Worm (Caenorhabditis elegans): ENCODE data around the gene F32H5.1.
A peak's percentile ranks its signal among the peaks of the same experiment; 100 is the strongest.

The F32H5.1 gene

ce11 chrV:13327463-13327862 lies 30.4 kb downstream of the F32H5.1 start, which contains the start of gene str-37:
TSS of gene str-37 (plus strand) at chrV:13327763.
- TF ChIP-seq F57A8.1 (GFP tag; optimal IDR thresholded peaks at IDR 0.05) = no peak
- no peak for TF ChIP-seq mes-4 (tag; optimal IDR thresholded peaks at IDR 0.05)
- TF ChIP-seq chd-7 (tag; optimal IDR thresholded peaks at IDR 0.05) = no peak
- TF ChIP-seq F52B5.7 (tag; optimal IDR thresholded peaks at IDR 0.05) = no peak
- no peak for TF ChIP-seq attf-5 (GFP tag; optimal IDR thresholded peaks at IDR 0.05)
- TF ChIP-seq ztf-26 (tag; optimal IDR thresholded peaks at IDR 0.05) = no peak

ce11 chrV:13324933-13325760 lies 32.7 kb downstream of the F32H5.1 start, which contains the start of gene C50B6.7:
TSS of gene C50B6.7 (minus strand) at chrV:13324983.
- no peak for TF ChIP-seq ceh-58 (GFP tag; IDR thresholded peaks at IDR 0.05)
- no peak for TF ChIP-seq athp-1 (tag; optimal IDR thresholded peaks at IDR 0.05)
- TF ChIP-seq nhr-80 (tag; optimal IDR thresholded peaks at IDR 0.05) = peak; percentile 32

- TF ChIP-seq ztf-28 (GFP tag; IDR thresholded peaks at IDR 0.05) = no peak
- no peak for TF ChIP-seq F52B5.7 (tag; optimal IDR thresholded peaks at IDR 0.05)
- no peak for TF ChIP-seq rpc-1 (optimal IDR thresholded peaks at IDR 0.05)
- TF ChIP-seq rpc-1 (tag; optimal IDR thresholded peaks at IDR 0.05) = no peak
- TF ChIP-seq cebp-2 (GFP tag; IDR thresholded peaks at IDR 0.05) = no peak
These were observed 37.2 kb downstream of the F32H5.1 start, which contains the start of gene srh-15 for ce11 chrV:13320676-13321075. TSS of gene srh-15 (plus strand) at chrV:13320976.

ce11 chrV:13317911-13318502 lies 39.8 kb downstream of the F32H5.1 start, which contains the start of the genes col-161 and srh-18:
TSS of gene col-161 (minus strand) at chrV:13318011.
TSS of gene srh-18 (plus strand) at chrV:13318452.
- TF ChIP-seq attf-5 (GFP tag; optimal IDR thresholded peaks at IDR 0.05) (no peak), egl-18 (GFP tag; IDR thresholded peaks at IDR 0.05) (no peak), K12H6.12 (tag; optimal IDR thresholded peaks at IDR 0.05) (no peak), nfya-2 (GFP tag; IDR thresholded peaks at IDR 0.05) (no peak), lin-40 (tag; optimal IDR thresholded peaks at IDR 0.05) (no peak), him-1 (tag; optimal IDR thresholded peaks at IDR 0.05) (no peak), Y67H2A.10 (GFP tag; conservative IDR thresholded peaks at IDR 0.05) (no peak), Y53F4B.3 (GFP tag; IDR thresholded peaks at IDR 0.05) (no peak), unc-62 (GFP tag; optimal IDR thresholded peaks at IDR 0.05) (no peak), ztf-28 (GFP tag; IDR thresholded peaks at IDR 0.05) (no peak), attf-6 (GFP tag; IDR thresholded peaks at IDR 0.05) (no peak), ztf-22 (GFP tag; optimal IDR thresholded peaks at IDR 0.05) (no peak), egrh-3 (GFP tag; IDR thresholded peaks at IDR 0.05) (no peak), Y79H2A.3 (GFP tag; conservative IDR thresholded peaks at IDR 0.05) (no peak), let-526 (GFP tag; IDR thresholded peaks at IDR 0.05) (no peak), efl-1 (GFP tag; optimal IDR thresholded peaks at IDR 0.05) (no peak), B0019.2 (GFP tag; conservative IDR thresholded peaks at IDR 0.05) (no peak)

- TF ChIP-seq ztf-25 (GFP tag; IDR thresholded peaks at IDR 0.05) = 0 out of 2 replicates have a peak, but pooled peaks have one; percentile 38
- TF ChIP-seq dox-1 (GFP tag; IDR thresholded peaks at IDR 0.05) = 0 out of 2 replicates have a peak, but pooled peaks have one; percentile 38
- TF ChIP-seq egrh-3 (GFP tag; IDR thresholded peaks at IDR 0.05) = peak; percentile 93
- TF ChIP-seq F37B4.10 (GFP tag; IDR thresholded peaks at IDR 0.05) = 0 out of 2 replicates have a peak, but pooled peaks have one; percentile 83
These were observed 40.6 kb downstream of the F32H5.1 start for ce11 chrV:13317247-13317646.
